Fruit fly (Drosophila melanogaster) whole organism: ENCODE measurements around the gene sphinx1.

Experiments used
- CG8478 ChIP-seq: fragments of >200 bp; optimal IDR thresholded peaks from 2 replicates; lab custom pipeline; 2018; ENCODE audit warnings: inconsistent platforms
- EcR ChIP-seq, 2 experiments: fragments of >200 bp; optimal IDR thresholded peaks; 2 replicates each; lab custom pipeline; 2017; ENCODE audit warnings: missing biosample characterization in 2 of 2, missing genetic modification characterization in 2 of 2, missing genetic modification reagents in 2 of 2
- pan ChIP-seq: fragments of >200 bp; optimal IDR thresholded peaks from 2 replicates; lab custom pipeline; 2017
- psq ChIP-seq: fragments of >200 bp; optimal IDR thresholded peaks from 2 replicates; lab custom pipeline; 2017
- usp ChIP-seq: fragments of >200 bp; optimal IDR thresholded peaks from 2 replicates; lab custom pipeline; 2017; ENCODE audit warnings: missing biosample characterization, missing genetic modification characterization, mixed read lengths

dm6 chr3L:7422578-7422977 lies 16.6 kb downstream of the sphinx1 start:
- TF ChIP-seq CG8478 (lab: Kevin White, UChicago) (no peak), psq (lab: Kevin White, UChicago) (no peak), pan (lab: Kevin White, UChicago) (no peak), EcR (GFP tag; optimal IDR thresholded peaks at IDR 0.05; lab: Kevin White, UChicago) (no peak), usp (GFP tag; lab: Kevin White, UChicago) (no peak)
